Worm (Caenorhabditis elegans): ENCODE data around the gene F37C12.21.

DNA sequence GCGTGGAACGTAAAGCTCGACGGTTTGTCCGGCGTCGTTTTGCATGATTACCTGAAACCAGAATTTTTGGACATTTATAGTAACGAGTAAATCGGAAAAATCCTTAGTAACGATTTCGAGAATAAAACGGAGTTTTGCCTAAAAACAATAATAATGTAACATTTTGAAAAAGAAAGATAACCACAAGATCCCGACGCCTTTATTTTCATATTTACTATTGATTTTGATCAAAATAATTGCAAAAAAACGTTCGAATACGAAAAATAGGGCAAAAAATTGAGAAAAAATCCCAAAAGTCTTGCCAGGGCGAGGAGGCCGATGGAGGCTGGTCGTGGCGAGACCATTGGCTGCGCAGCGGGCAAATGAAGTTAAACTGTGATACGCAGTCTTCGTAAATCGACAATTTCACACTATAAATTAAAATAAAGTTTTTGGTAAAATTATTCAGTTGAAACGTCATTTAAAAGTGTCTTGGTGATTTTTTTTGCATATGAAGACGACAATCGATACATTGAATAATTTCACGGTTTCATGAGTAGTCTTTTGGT lies 1.5 kb downstream of the F37C12.21 start, which contains the start of gene rps-21:
- TF ChIP-seq him-1 (tag; optimal IDR thresholded peaks at IDR 0.05) (no peak), dao-5 (tag; optimal IDR thresholded peaks at IDR 0.05) (no peak)
